Fruit fly (Drosophila melanogaster): ENCODE results near the gene ND-75.

DNA sequence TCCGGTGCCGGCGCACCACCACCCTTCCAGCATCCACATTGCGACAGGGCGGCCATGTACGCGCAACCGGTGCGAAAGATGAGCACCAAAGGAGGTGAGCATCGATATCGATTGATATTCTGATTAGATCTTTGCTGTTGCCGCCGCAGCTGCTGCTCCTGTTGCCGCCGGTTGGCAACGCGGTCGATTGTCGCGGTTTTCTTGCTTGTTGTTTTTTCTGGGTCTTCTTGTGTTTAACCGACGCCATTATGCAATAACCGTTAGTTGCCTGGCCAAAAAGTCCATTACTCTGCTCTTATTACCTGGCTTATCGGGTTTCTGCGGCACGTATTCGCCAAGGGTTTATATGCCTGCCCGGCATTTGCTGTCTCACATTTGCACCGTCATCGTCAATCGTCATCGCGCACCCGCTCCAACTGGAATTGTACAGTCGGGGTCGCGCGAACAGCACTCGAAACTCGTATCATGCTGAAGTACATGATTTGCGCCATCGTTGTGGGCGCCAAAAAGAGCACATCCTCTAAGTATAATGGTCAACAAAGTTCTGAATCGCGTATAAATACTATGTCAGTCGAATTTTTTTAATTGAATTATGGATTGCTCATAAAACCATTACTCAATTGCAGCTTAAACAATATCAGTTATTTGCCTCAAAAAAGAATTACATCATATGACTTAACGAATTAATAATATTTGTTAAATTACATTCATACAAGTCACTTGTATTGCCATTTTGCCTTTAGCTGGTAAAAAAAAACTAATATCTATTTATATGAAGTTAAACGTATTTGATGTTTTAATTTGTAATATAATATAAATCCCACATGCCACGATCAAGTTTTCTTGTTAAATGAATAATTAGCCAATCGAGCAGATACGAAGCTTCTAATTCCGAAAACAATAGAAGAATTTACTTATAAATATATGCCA lies 7.3 kb downstream of the ND-75 start, which contains the start of gene sni:
- TF ChIP-seq eve (GFP tag; optimal IDR thresholded peaks at IDR 0.05) (no peak), pum (GFP tag; optimal IDR thresholded peaks at IDR 0.05) (no peak), chn (GFP tag; optimal IDR thresholded peaks at IDR 0.05) (no peak), nerfin-2 (GFP tag; IDR thresholded peaks at IDR 0.05; ENCODE audit: partially characterized antibody) (no peak), dmrt11E (tag; optimal IDR thresholded peaks at IDR 0.05) (no peak), psq (GFP tag; optimal IDR thresholded peaks at IDR 0.05) (no peak)
